Worm (Caenorhabditis elegans) whole organism, L1 larva: Measurements from ENCODE around the gene dgk-1.

Experiments used
- ama-1 ChIP-seq: fragments of 150-350 bp; optimal IDR thresholded peaks from 2 replicates; lab custom pipeline; 2014
- ces-1 ChIP-seq: fragments of 150-350 bp; optimal IDR thresholded peaks from 2 replicates; lab custom pipeline; 2014; ENCODE audit warnings: missing biosample characterization, missing genetic modification reagents, missing genetic modification characterization
- dpl-1 ChIP-seq, 3 experiments: fragments of 150-350 bp in 2 of 3; sonication (generic microtip) in 1 of 3; optimal IDR thresholded peaks; 2 replicates each; lab custom pipeline; 2014 to 2017; ENCODE audit warnings: missing biosample characterization in 3 of 3, missing genetic modification characterization in 3 of 3, missing genetic modification reagents in 3 of 3
- fos-1 ChIP-seq: fragments of 150-350 bp; optimal IDR thresholded peaks from 2 replicates; lab custom pipeline; 2014; ENCODE audit warnings: missing biosample characterization, missing genetic modification characterization
- lin-15B ChIP-seq: fragments of 150-350 bp; sonication (generic microtip); optimal IDR thresholded peaks from 3 replicates; lab custom pipeline; 2014; ENCODE audit warnings: missing biosample characterization, missing genetic modification characterization
- nhr-11 ChIP-seq: fragments of 150-350 bp; optimal IDR thresholded peaks from 2 replicates; lab custom pipeline; 2014; ENCODE audit warnings: missing biosample characterization, missing genetic modification characterization
- nhr-76 ChIP-seq: sonication (generic microtip); optimal IDR thresholded peaks from 2 replicates; lab custom pipeline; 2017; ENCODE audit warnings: missing biosample characterization, missing genetic modification characterization
- nhr-84 ChIP-seq: sonication (generic microtip); optimal IDR thresholded peaks from 2 replicates; lab custom pipeline; 2017; ENCODE audit warnings: missing biosample characterization, missing genetic modification characterization
- unc-62 ChIP-seq: fragments of 150-350 bp; optimal IDR thresholded peaks from 2 replicates; lab custom pipeline; 2014; ENCODE audit warnings: missing biosample characterization, missing genetic modification reagents, missing genetic modification characterization

- TF ChIP-seq dpl-1 (GFP tag; optimal IDR thresholded peaks at IDR 0.05; lab: Kevin White, UChicago) (no peak), ces-1 (no peak), lin-15B (tag; lab: Kevin White, UChicago) (no peak), unc-62 (no peak), nhr-11 (tag; lab: Kevin White, UChicago) (no peak), nhr-76 (tag; lab: Kevin White, UChicago) (no peak), fos-1 (tag; lab: Kevin White, UChicago) (no peak), nhr-84 (tag; lab: Kevin White, UChicago) (no peak), ama-1 (lab: Kevin White, UChicago) (no peak)
Measured at ce11 chrX:980252-981009, 10.8 kb downstream of the dgk-1 start, which contains the start of gene C44C1.1.
